Fruit fly (Drosophila melanogaster) whole organism, embryonic: ENCODE measurements around the gene 14-3-3epsilon.

Source experiments
- Bdp1 ChIP-seq: fragments of 200-800 bp; sonication (Bioruptor generic); optimal IDR thresholded peaks from 3 replicates; lab custom pipeline; 2016; ENCODE audit warnings: missing biosample characterization, missing genetic modification characterization
- Blimp-1 ChIP-seq: fragments of 200-800 bp; sonication (Bioruptor generic); optimal IDR thresholded peaks from 3 replicates; lab custom pipeline; 2018; ENCODE audit warnings: missing biosample characterization, missing genetic modification characterization, mild to moderate bottlenecking, moderate library complexity, missing genetic modification reagents
- C15 ChIP-seq: fragments of 200-800 bp; sonication (Bioruptor generic); IDR thresholded peaks from 3 replicates; pipeline ENCODE4 v1.3.6; 2022; ENCODE audit warnings: missing biosample characterization, missing genetic modification characterization
- CG10147 ChIP-seq: fragments of 200-800 bp; sonication (Bioruptor generic); optimal IDR thresholded peaks from 2 replicates; lab custom pipeline; 2019; ENCODE audit warnings: missing biosample characterization, mild to moderate bottlenecking, missing genetic modification characterization, moderate library complexity
- CG10543 ChIP-seq: fragments of 200-800 bp; sonication (Bioruptor generic); optimal IDR thresholded peaks from 3 replicates; lab custom pipeline; 2017; ENCODE audit warnings: missing biosample characterization, mild to moderate bottlenecking, missing genetic modification characterization, moderate library complexity
- CG10654 ChIP-seq: fragments of 200-800 bp; sonication (Bioruptor generic); optimal IDR thresholded peaks from 2 replicates; lab custom pipeline; 2016; ENCODE audit warnings: missing biosample characterization, missing genetic modification characterization
- CG11093 ChIP-seq: fragments of 200-800 bp; sonication (Bioruptor generic); IDR thresholded peaks from 3 replicates; pipeline ENCODE4 v1.3.6; 2022; ENCODE audit warnings: missing biosample characterization, missing genetic modification characterization
- CG11247 ChIP-seq: fragments of 200-800 bp; sonication (Bioruptor generic); IDR thresholded peaks from 2 replicates; pipeline ENCODE4 v1.3.6; 2022; ENCODE audit warnings: missing biosample characterization, missing genetic modification characterization
- CG11695 ChIP-seq: fragments of 200-800 bp; sonication (Bioruptor generic); IDR thresholded peaks from 3 replicates; pipeline ENCODE4 v1.3.6; 2022; ENCODE audit warnings: missing biosample characterization, missing genetic modification characterization
- CG13123 ChIP-seq: fragments of 200-800 bp; sonication (Bioruptor generic); optimal IDR thresholded peaks from 2 replicates; lab custom pipeline; 2016; ENCODE audit warnings: missing biosample characterization, missing genetic modification characterization
- CG13287 ChIP-seq: fragments of 200-800 bp; sonication (Bioruptor generic); IDR thresholded peaks from 2 replicates; pipeline ENCODE4 v1.3.6; 2022; ENCODE audit warnings: missing biosample characterization, missing genetic modification characterization; ENCODE audit not compliant: partially characterized antibody
- CG1529 ChIP-seq: fragments of 200-800 bp; sonication (Bioruptor generic); optimal IDR thresholded peaks from 3 replicates; lab custom pipeline; 2018; ENCODE audit warnings: missing biosample characterization, missing genetic modification characterization
- CG2116 ChIP-seq: fragments of 200-800 bp; sonication (Bioruptor generic); optimal IDR thresholded peaks from 3 replicates; lab custom pipeline; 2018; ENCODE audit warnings: missing biosample characterization, mild to moderate bottlenecking, missing genetic modification characterization
- CG2875 ChIP-seq: fragments of 200-800 bp; sonication (Bioruptor generic); optimal IDR thresholded peaks from 2 replicates; lab custom pipeline; 2017; ENCODE audit warnings: missing biosample characterization, mild to moderate bottlenecking, missing genetic modification characterization, missing genetic modification reagents
- CG31388 ChIP-seq: fragments of 200-800 bp; sonication (Bioruptor generic); optimal IDR thresholded peaks from 2 replicates; lab custom pipeline; 2016; ENCODE audit warnings: missing biosample characterization, missing genetic modification characterization
- CG34422 ChIP-seq: fragments of 200-800 bp; sonication (Bioruptor generic); IDR thresholded peaks from 3 replicates; pipeline ENCODE4 v1.3.6; 2022; ENCODE audit warnings: missing biosample characterization, missing genetic modification characterization
- CG3838 ChIP-seq: fragments of 200-800 bp; sonication (Bioruptor generic); optimal IDR thresholded peaks from 3 replicates; lab custom pipeline; 2016; ENCODE audit warnings: missing biosample characterization, missing genetic modification characterization
- CG3847 ChIP-seq: fragments of 200-800 bp; sonication (Bioruptor generic); IDR thresholded peaks from 2 replicates; pipeline ENCODE4 v1.3.6; 2022; ENCODE audit warnings: missing biosample characterization, missing genetic modification characterization
- CG6854 ChIP-seq: fragments of 200-800 bp; sonication (Bioruptor generic); optimal IDR thresholded peaks from 3 replicates; lab custom pipeline; 2017; ENCODE audit warnings: missing biosample characterization, mild to moderate bottlenecking, missing genetic modification characterization
- CG7987 ChIP-seq: fragments of 200-800 bp; sonication (Bioruptor generic); optimal IDR thresholded peaks from 2 replicates; lab custom pipeline; 2018; ENCODE audit warnings: missing biosample characterization, mild to moderate bottlenecking, missing genetic modification characterization, moderate library complexity
- CG8281 ChIP-seq: fragments of 200-800 bp; sonication (Bioruptor generic); optimal IDR thresholded peaks from 2 replicates; lab custom pipeline; 2018; ENCODE audit warnings: missing biosample characterization, mild to moderate bottlenecking, missing genetic modification characterization, moderate library complexity
- CG8359 ChIP-seq: fragments of 200-800 bp; sonication (Bioruptor generic); optimal IDR thresholded peaks from 2 replicates; lab custom pipeline; 2017; ENCODE audit warnings: missing biosample characterization, mild to moderate bottlenecking, missing genetic modification characterization, borderline replicate concordance
- CG8388 ChIP-seq: fragments of 200-800 bp; sonication (Bioruptor generic); optimal IDR thresholded peaks from 2 replicates; lab custom pipeline; 2019; ENCODE audit warnings: missing biosample characterization, mild to moderate bottlenecking, missing genetic modification characterization, moderate library complexity
- CG8924 ChIP-seq: fragments of 200-800 bp; optimal IDR thresholded peaks from 3 replicates; lab custom pipeline; 2019; ENCODE audit warnings: missing biosample characterization, mild to moderate bottlenecking, missing genetic modification characterization, moderate library complexity
- Camta ChIP-seq: fragments of 200-800 bp; sonication (Bioruptor generic); optimal IDR thresholded peaks from 2 replicates; lab custom pipeline; 2016; ENCODE audit warnings: missing biosample characterization, missing genetic modification characterization
- HHEX ChIP-seq: fragments of 200-800 bp; sonication (Bioruptor generic); optimal IDR thresholded peaks from 3 replicates; lab custom pipeline; 2017; ENCODE audit warnings: missing biosample characterization, mild to moderate bottlenecking, missing genetic modification characterization, missing genetic modification reagents
- Hand ChIP-seq: fragments of 200-800 bp; sonication (Bioruptor generic); optimal IDR thresholded peaks from 2 replicates; lab custom pipeline; 2017; ENCODE audit warnings: mild to moderate bottlenecking, missing biosample characterization, missing genetic modification reagents, missing genetic modification characterization
- Ptx1 ChIP-seq: fragments of 200-800 bp; sonication (Bioruptor generic); IDR thresholded peaks from 2 replicates; pipeline ENCODE4 v1.3.6; 2022; ENCODE audit warnings: missing biosample characterization, missing genetic modification characterization
- Spps ChIP-seq: fragments of 200-800 bp; sonication (Bioruptor generic); optimal IDR thresholded peaks from 2 replicates; lab custom pipeline; 2018; ENCODE audit warnings: missing biosample characterization, mild to moderate bottlenecking, missing genetic modification characterization
- YL-1 ChIP-seq: fragments of 200-800 bp; sonication (Bioruptor generic); optimal IDR thresholded peaks from 3 replicates; lab custom pipeline; 2017; ENCODE audit warnings: missing biosample characterization, mild to moderate bottlenecking, missing genetic modification characterization
- amos ChIP-seq: fragments of 200-800 bp; sonication (Bioruptor generic); IDR thresholded peaks from 2 replicates; pipeline ENCODE4 v1.3.6; 2022; ENCODE audit warnings: missing biosample characterization, missing genetic modification characterization; ENCODE audit not compliant: partially characterized antibody
- chn ChIP-seq: fragments of 200-800 bp; sonication (Bioruptor generic); optimal IDR thresholded peaks from 2 replicates; lab custom pipeline; 2016; ENCODE audit warnings: missing biosample characterization, missing genetic modification characterization
- corto ChIP-seq: fragments of 200-800 bp; sonication (Bioruptor generic); optimal IDR thresholded peaks from 2 replicates; lab custom pipeline; 2016; ENCODE audit warnings: missing biosample characterization, mild to moderate bottlenecking, missing genetic modification characterization, moderate library complexity
- ems ChIP-seq: fragments of 200-800 bp; sonication (Bioruptor generic); optimal IDR thresholded peaks from 3 replicates; lab custom pipeline; 2016; ENCODE audit warnings: missing biosample characterization, missing genetic modification characterization
- ewg ChIP-seq: fragments of 200-800 bp; sonication (Bioruptor generic); optimal IDR thresholded peaks from 3 replicates; lab custom pipeline; 2017; ENCODE audit warnings: mild to moderate bottlenecking, missing biosample characterization, missing genetic modification reagents, missing genetic modification characterization
- fu2 ChIP-seq: fragments of 200-800 bp; sonication (Bioruptor generic); optimal IDR thresholded peaks from 2 replicates; lab custom pipeline; 2016; ENCODE audit warnings: missing biosample characterization, missing genetic modification characterization
- hkb ChIP-seq, 2 experiments: fragments of 200-800 bp in 1 of 2; fragments of >200 bp in 1 of 2; sonication (Bioruptor generic) in 1 of 2; IDR thresholded peaks in 1 of 2; optimal IDR thresholded peaks in 1 of 2; 2 replicates each; pipeline versions ENCODE4 v1.3.6 to Lab custom; 2017 to 2022; ENCODE audit warnings: missing biosample characterization in 1 of 2, missing genetic modification characterization in 1 of 2
- kay ChIP-seq: fragments of 200-800 bp; sonication (Bioruptor generic); optimal IDR thresholded peaks from 2 replicates; lab custom pipeline; 2016; ENCODE audit warnings: missing biosample characterization, missing genetic modification characterization
- mam ChIP-seq: fragments of 200-800 bp; sonication (Bioruptor generic); optimal IDR thresholded peaks from 3 replicates; lab custom pipeline; 2016; ENCODE audit warnings: missing biosample characterization, missing genetic modification characterization
- nom ChIP-seq: fragments of 200-800 bp; sonication (Bioruptor generic); optimal IDR thresholded peaks from 2 replicates; lab custom pipeline; 2017; ENCODE audit warnings: missing biosample characterization, missing genetic modification characterization, mild to moderate bottlenecking, moderate library complexity, missing genetic modification reagents
- oc ChIP-seq: fragments of 200-800 bp; sonication (Bioruptor generic); optimal IDR thresholded peaks from 2 replicates; lab custom pipeline; 2018; ENCODE audit warnings: missing biosample characterization, mild to moderate bottlenecking, missing genetic modification characterization, moderate library complexity
- pho ChIP-seq: fragments of 200-800 bp; sonication (Bioruptor generic); optimal IDR thresholded peaks from 2 replicates; lab custom pipeline; 2016; ENCODE audit warnings: missing biosample characterization, missing genetic modification characterization
- psq ChIP-seq: fragments of 200-800 bp; sonication (Bioruptor generic); optimal IDR thresholded peaks from 2 replicates; lab custom pipeline; 2017; ENCODE audit warnings: missing biosample characterization, missing genetic modification characterization
- sens ChIP-seq: fragments of 200-800 bp; sonication (Bioruptor generic); peaks from one replicate; lab custom pipeline; 2016; ENCODE audit warnings: missing biosample characterization, missing genetic modification characterization
- shn ChIP-seq: fragments of 200-800 bp; sonication (Bioruptor generic); optimal IDR thresholded peaks from 3 replicates; lab custom pipeline; 2016; ENCODE audit warnings: missing biosample characterization, missing genetic modification characterization
- so ChIP-seq: fragments of 200-800 bp; sonication (Bioruptor generic); IDR thresholded peaks from 3 replicates; pipeline ENCODE4 v1.3.6; 2022; ENCODE audit warnings: missing biosample characterization, missing genetic modification characterization
- sug ChIP-seq: fragments of 200-800 bp; optimal IDR thresholded peaks from 2 replicates; lab custom pipeline; 2019; ENCODE audit warnings: missing biosample characterization, mild to moderate bottlenecking, missing genetic modification characterization, moderate library complexity
- tll ChIP-seq, 2 experiments: fragments of 200-800 bp in 1 of 2; fragments of >200 bp in 1 of 2; sonication (Bioruptor generic) in 1 of 2; optimal IDR thresholded peaks; 2 replicates each; lab custom pipeline; 2017 to 2019; ENCODE audit warnings: missing biosample characterization in 2 of 2, missing genetic modification characterization in 2 of 2, mild to moderate bottlenecking in 1 of 2, moderate library complexity in 1 of 2

Gene 14-3-3epsilon

DNA sequence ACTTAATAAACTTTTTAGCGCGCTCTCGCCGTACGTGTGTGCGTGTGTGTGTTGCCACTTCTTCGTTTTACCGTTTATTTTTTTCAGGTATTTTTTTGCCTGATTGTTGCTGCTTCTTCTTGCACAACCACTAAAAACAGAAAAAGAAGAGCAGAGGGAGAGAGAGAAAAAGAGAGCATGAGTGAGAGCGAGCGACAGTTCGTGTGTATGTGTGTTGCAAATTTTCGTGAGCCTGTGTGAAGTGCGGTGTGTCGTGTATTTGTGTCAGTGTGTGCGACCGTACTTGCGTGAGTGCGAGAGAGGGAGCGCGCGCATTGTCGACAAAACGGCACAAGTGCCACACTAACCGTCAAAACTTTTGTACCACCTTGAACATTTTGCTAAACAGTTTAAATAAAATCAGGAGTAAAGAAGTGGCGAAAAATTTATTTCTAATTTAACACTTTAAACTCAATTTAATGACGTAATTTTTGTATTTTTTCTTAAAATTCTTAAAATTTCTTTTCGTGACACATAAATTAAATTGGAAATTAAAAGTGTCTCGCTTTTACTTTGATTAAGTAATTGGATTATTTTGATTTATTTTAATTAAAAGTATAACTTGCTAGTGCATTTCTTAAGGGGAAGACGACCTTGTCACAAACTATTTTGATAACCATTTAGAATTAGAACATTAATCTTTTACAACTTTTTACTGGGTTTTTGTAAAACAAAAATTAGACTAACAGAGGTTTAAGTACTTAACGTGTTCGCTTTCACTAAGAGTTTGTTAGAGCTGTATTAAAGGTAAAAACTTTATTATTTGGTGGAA is 45.1 kb upstream of the 14-3-3epsilon start (continued):
- no peak for TF ChIP-seq CG11247 (GFP tag; lab: Robert Waterston, UW)
- peak; percentile 22 for TF ChIP-seq mam
- no peak for TF ChIP-seq tll (GFP tag; optimal IDR thresholded peaks at IDR 0.05; lab: Kevin White, UChicago)
- peak; percentile 32 for TF ChIP-seq kay
- TF ChIP-seq CG8359 (GFP tag; lab: Kevin White, UChicago), result no peak
- peak; percentile 8 for TF ChIP-seq corto (GFP tag; lab: Kevin White, UChicago)
- TF ChIP-seq CG11695, result no peak
- peak; percentile 58 for TF ChIP-seq oc (tag; lab: Kevin White, UChicago)
- TF ChIP-seq fu2, result peak; percentile 29
- TF ChIP-seq Ptx1, result no peak
- peak; percentile 58 for TF ChIP-seq CG10147 (GFP tag; lab: Kevin White, UChicago)
- peak; percentile 5 for TF ChIP-seq CG8281 (tag; lab: Kevin White, UChicago)
- TF ChIP-seq shn (GFP tag; lab: Kevin White, UChicago), result no peak
- TF ChIP-seq C15 (GFP tag; lab: Robert Waterston, UW), result no peak
- no peak for TF ChIP-seq so
- TF ChIP-seq sug (tag; lab: Kevin White, UChicago), result peak; percentile 40
- no peak for TF ChIP-seq ems (GFP tag; lab: Kevin White, UChicago)
- no peak for TF ChIP-seq CG13123 (GFP tag; lab: Kevin White, UChicago)
- no peak for TF ChIP-seq Bdp1 (GFP tag; lab: Kevin White, UChicago)
- peak; percentile 8 for TF ChIP-seq Hand (GFP tag; lab: Kevin White, UChicago)
- no peak for TF ChIP-seq hkb (optimal IDR thresholded peaks at IDR 0.05; lab: Kevin White, UChicago)
- no peak for TF ChIP-seq hkb (GFP tag; IDR thresholded peaks at IDR 0.05; lab: Robert Waterston, UW)
- no peak for TF ChIP-seq CG34422
- TF ChIP-seq CG10654 (GFP tag; lab: Kevin White, UChicago), result no peak
- no peak for TF ChIP-seq Spps (tag; lab: Kevin White, UChicago)
- TF ChIP-seq amos (GFP tag; lab: Robert Waterston, UW), result no peak
- no peak for TF ChIP-seq chn
- TF ChIP-seq ewg, result peak; percentile 65
- no peak for TF ChIP-seq CG13287 (GFP tag; lab: Robert Waterston, UW)
- peak; percentile 62 for TF ChIP-seq CG8924 (tag; lab: Kevin White, UChicago)
- peak; percentile 28 for TF ChIP-seq CG2116 (GFP tag; lab: Kevin White, UChicago)
- TF ChIP-seq CG7987 (GFP tag; lab: Kevin White, UChicago), result peak; percentile 3
- peak; percentile 97 for TF ChIP-seq nom (GFP tag; lab: Kevin White, UChicago)
- peak; percentile 31 for TF ChIP-seq psq
- TF ChIP-seq CG3838, result no peak
- no peak for TF ChIP-seq Camta (GFP tag; lab: Kevin White, UChicago)
- TF ChIP-seq pho (GFP tag; lab: Kevin White, UChicago), result peak; percentile 32
- TF ChIP-seq CG1529 (GFP tag; lab: Kevin White, UChicago), result peak; percentile 38
- peak; percentile 37; the same call in 2 of the 3 replicates for TF ChIP-seq CG11093 (GFP tag; lab: Robert Waterston, UW)
- TF ChIP-seq CG3847 (GFP tag; lab: Robert Waterston, UW), result no peak
- peak; percentile 51 for TF ChIP-seq CG10543
- peak; percentile 13 for TF ChIP-seq CG2875 (GFP tag; lab: Kevin White, UChicago)
- TF ChIP-seq CG31388, result no peak
- peak; percentile 100 for TF ChIP-seq CG8388 (GFP tag; lab: Kevin White, UChicago)
- TF ChIP-seq HHEX (GFP tag; lab: Kevin White, UChicago), result peak; percentile 50
- peak; percentile 31 for TF ChIP-seq Blimp-1
- TF ChIP-seq sens (GFP tag; lab: Kevin White, UChicago), result peak; percentile 93
- TF ChIP-seq CG6854, result peak; percentile 41
- peak; percentile 31 for TF ChIP-seq YL-1
